Fruit fly (Drosophila melanogaster): ENCODE results near the gene Rrp1.

Rrp1 gene

dm6 chr2L:3001953-3002352, 29.6 kb upstream of the Rrp1 start:
- TF ChIP-seq Lpt (GFP tag; optimal IDR thresholded peaks at IDR 0.05): peak; percentile 54
- TF ChIP-seq CG15336 (GFP tag; IDR thresholded peaks at IDR 0.05): peak; percentile 69
- TF ChIP-seq CG10669 (GFP tag; optimal IDR thresholded peaks at IDR 0.05): no peak
- TF ChIP-seq svp (GFP tag): no peak
- peak; percentile 72 for TF ChIP-seq CG32006 (GFP tag; optimal IDR thresholded peaks at IDR 0.05)
- TF ChIP-seq Hr4 (GFP tag; optimal IDR thresholded peaks at IDR 0.05): peak; percentile 36
- no peak for TF ChIP-seq Blimp-1 (GFP tag; optimal IDR thresholded peaks at IDR 0.05)
- TF ChIP-seq spab (GFP tag; optimal IDR thresholded peaks at IDR 0.05): no peak
- TF ChIP-seq fkh (GFP tag; optimal IDR thresholded peaks at IDR 0.05): no peak
- no peak for TF ChIP-seq CG8319 (GFP tag; optimal IDR thresholded peaks at IDR 0.05)
- TF ChIP-seq Eip78C (GFP tag): peak; percentile 79
- peak; percentile 29 for TF ChIP-seq OdsH (GFP tag; optimal IDR thresholded peaks at IDR 0.05)
- TF ChIP-seq CG6276 (GFP tag; optimal IDR thresholded peaks at IDR 0.05): peak; percentile 63
- TF ChIP-seq salr (GFP tag; optimal IDR thresholded peaks at IDR 0.05): peak in 1 of 2 experiments; percentile 36
- TF ChIP-seq CG3032 (tag; optimal IDR thresholded peaks at IDR 0.05): no peak
- TF ChIP-seq esn (GFP tag; optimal IDR thresholded peaks at IDR 0.05): no peak
- TF ChIP-seq CG8632 (GFP tag; optimal IDR thresholded peaks at IDR 0.05): no peak
- peak; percentile 20 for TF ChIP-seq CG4318 (GFP tag; optimal IDR thresholded peaks at IDR 0.05)
- TF ChIP-seq pdm3 (GFP tag; optimal IDR thresholded peaks at IDR 0.05): peak; percentile 17
- TF ChIP-seq Met (GFP tag; optimal IDR thresholded peaks at IDR 0.05): no peak
- TF ChIP-seq CG6163 (GFP tag; IDR thresholded peaks at IDR 0.05): peak; percentile 59; the same call in 2 of the 3 replicates
- TF ChIP-seq eg (GFP tag; IDR thresholded peaks at IDR 0.05): peak; percentile 58; the same call in 2 of the 3 replicates
- TF ChIP-seq Smox (GFP tag; optimal IDR thresholded peaks at IDR 0.05): no peak
- no peak for TF ChIP-seq Sox15 (GFP tag; optimal IDR thresholded peaks at IDR 0.05)
- TF ChIP-seq dac (GFP tag; optimal IDR thresholded peaks at IDR 0.05): no peak
- TF ChIP-seq achi (GFP tag; optimal IDR thresholded peaks at IDR 0.05): peak; percentile 1
- TF ChIP-seq CG8119 (GFP tag; IDR thresholded peaks at IDR 0.05): peak; percentile 70

dm6 chr2L:3000517-3000934, 28.2 kb upstream of the Rrp1 start:
- no peak for TF ChIP-seq Lpt (GFP tag; optimal IDR thresholded peaks at IDR 0.05)
- TF ChIP-seq CG7368 (GFP tag; optimal IDR thresholded peaks at IDR 0.05): no peak
- no peak for TF ChIP-seq Eip78C (GFP tag)
- no peak for TF ChIP-seq fd59A (GFP tag; optimal IDR thresholded peaks at IDR 0.05)
- no peak for TF ChIP-seq Ets21C (GFP tag; optimal IDR thresholded peaks at IDR 0.05)
- no peak for TF ChIP-seq CG10631 (GFP tag; optimal IDR thresholded peaks at IDR 0.05)
- no peak for TF ChIP-seq CG4318 (GFP tag; optimal IDR thresholded peaks at IDR 0.05)
- TF ChIP-seq CG11762 (GFP tag; optimal IDR thresholded peaks at IDR 0.05; ENCODE audit: insufficient read depth): no peak
- no peak for TF ChIP-seq pdm3 (GFP tag; optimal IDR thresholded peaks at IDR 0.05)
- no peak for TF ChIP-seq CG11902 (GFP tag; optimal IDR thresholded peaks at IDR 0.05)
- no peak for TF ChIP-seq Hr39 (GFP tag; optimal IDR thresholded peaks at IDR 0.05)
- TF ChIP-seq Sox15 (GFP tag; optimal IDR thresholded peaks at IDR 0.05): no peak
- TF ChIP-seq Blimp-1 (GFP tag; optimal IDR thresholded peaks at IDR 0.05): no peak

- 0 out of 3 replicates have a peak, but pooled peaks have one; percentile 9 for TF ChIP-seq eg (GFP tag; IDR thresholded peaks at IDR 0.05)
- TF ChIP-seq Sox14 (GFP tag; optimal IDR thresholded peaks at IDR 0.05): no peak
- peak; percentile 69 for TF ChIP-seq fkh (GFP tag; optimal IDR thresholded peaks at IDR 0.05)
- TF ChIP-seq Eip78C (GFP tag): peak; percentile 38
- no peak for TF ChIP-seq CG6276 (GFP tag; optimal IDR thresholded peaks at IDR 0.05)
These were observed 27.3 kb upstream of the Rrp1 start for dm6 chr2L:2999609-3000008.

- TF ChIP-seq Eip78C (GFP tag) (peak; percentile 41), CG8632 (GFP tag; optimal IDR thresholded peaks at IDR 0.05) (no peak), svp (GFP tag) (no peak), CG8319 (GFP tag; optimal IDR thresholded peaks at IDR 0.05) (no peak), pdm3 (GFP tag; optimal IDR thresholded peaks at IDR 0.05) (no peak), CG16779 (tag; optimal IDR thresholded peaks at IDR 0.05) (no peak), CG6808 (GFP tag; optimal IDR thresholded peaks at IDR 0.05) (no peak), Met (GFP tag; optimal IDR thresholded peaks at IDR 0.05) (no peak), esn (GFP tag; optimal IDR thresholded peaks at IDR 0.05) (peak; percentile 26), CG4318 (GFP tag; optimal IDR thresholded peaks at IDR 0.05) (no peak), Sox14 (GFP tag; optimal IDR thresholded peaks at IDR 0.05) (peak; percentile 12), CG6163 (GFP tag; IDR thresholded peaks at IDR 0.05) (0 out of 3 replicates have a peak, but pooled peaks have one; percentile 7), CG1621 (tag; optimal IDR thresholded peaks at IDR 0.05) (peak; percentile 4), CG11762 (GFP tag; optimal IDR thresholded peaks at IDR 0.05; ENCODE audit: insufficient read depth) (no peak)
These were observed 26.8 kb upstream of the Rrp1 start, which contains the start of gene Ccdc85 for dm6 chr2L:2999113-2999512. TSS of gene Ccdc85 (plus strand) at chr2L:2999286.

All from whole organism, prepupa.